Fruit fly (Drosophila melanogaster) whole organism, prepupa: ENCODE measurements around the gene simj.

Experiments
- CG10631 ChIP-seq: fragments of 200-800 bp; sonication (Bioruptor generic); optimal IDR thresholded peaks from 2 replicates; lab custom pipeline; 2016; ENCODE audit warnings: missing biosample characterization, missing genetic modification characterization
- CG10669 ChIP-seq: fragments of 200-800 bp; sonication (Bioruptor generic); optimal IDR thresholded peaks from 3 replicates; lab custom pipeline; 2018; ENCODE audit warnings: missing biosample characterization, mild to moderate bottlenecking, missing genetic modification characterization, moderate library complexity
- CG11762 ChIP-seq: fragments of 200-800 bp; sonication (Bioruptor generic); optimal IDR thresholded peaks from 3 replicates; lab custom pipeline; 2016; ENCODE audit warnings: missing biosample characterization, missing genetic modification characterization; ENCODE audit not compliant: insufficient read depth
- CG15336 ChIP-seq: fragments of 200-800 bp; sonication (Bioruptor generic); IDR thresholded peaks from 2 replicates; pipeline ENCODE4 v1.3.6; 2022; ENCODE audit warnings: missing biosample characterization, missing genetic modification characterization
- CG1621 ChIP-seq: fragments of 200-800 bp; sonication (Bioruptor generic); optimal IDR thresholded peaks from 3 replicates; lab custom pipeline; 2018; ENCODE audit warnings: missing biosample characterization, mild to moderate bottlenecking, missing genetic modification characterization
- CG31627 ChIP-seq: fragments of 200-800 bp; sonication (Bioruptor generic); optimal IDR thresholded peaks from 3 replicates; lab custom pipeline; 2016; ENCODE audit warnings: missing biosample characterization, missing genetic modification characterization
- CG3919 ChIP-seq: fragments of 200-800 bp; sonication (Bioruptor generic); optimal IDR thresholded peaks from 3 replicates; lab custom pipeline; 2016; ENCODE audit warnings: missing biosample characterization, missing genetic modification characterization
- CG6163 ChIP-seq: fragments of 200-800 bp; sonication (Bioruptor generic); IDR thresholded peaks from 3 replicates; pipeline ENCODE4 v1.3.6; 2022; ENCODE audit warnings: missing biosample characterization, missing genetic modification characterization
- CG6792 ChIP-seq: fragments of 200-800 bp; sonication (Bioruptor generic); optimal IDR thresholded peaks from 3 replicates; lab custom pipeline; 2016; ENCODE audit warnings: missing biosample characterization, missing genetic modification characterization
- CG6808 ChIP-seq: fragments of 200-800 bp; sonication (Bioruptor generic); optimal IDR thresholded peaks from 3 replicates; lab custom pipeline; 2017; ENCODE audit warnings: missing biosample characterization, missing genetic modification characterization, mild to moderate bottlenecking, moderate library complexity, missing genetic modification reagents
- CG6854 ChIP-seq: fragments of 200-800 bp; sonication (Bioruptor generic); optimal IDR thresholded peaks from 2 replicates; lab custom pipeline; 2017; ENCODE audit warnings: missing biosample characterization, mild to moderate bottlenecking, missing genetic modification characterization
- CG7368 ChIP-seq: fragments of 200-800 bp; sonication (Bioruptor generic); optimal IDR thresholded peaks from 3 replicates; lab custom pipeline; 2016; ENCODE audit warnings: missing biosample characterization, missing genetic modification characterization
- CG8119 ChIP-seq: fragments of 200-800 bp; sonication (Bioruptor generic); IDR thresholded peaks from 3 replicates; pipeline ENCODE4 v1.3.6; 2022; ENCODE audit warnings: missing biosample characterization, missing genetic modification characterization
- CG8319 ChIP-seq: fragments of 200-800 bp; sonication (Bioruptor generic); optimal IDR thresholded peaks from 3 replicates; lab custom pipeline; 2016; ENCODE audit warnings: missing biosample characterization, missing genetic modification characterization
- CG9139 ChIP-seq: fragments of 200-800 bp; sonication (Bioruptor generic); optimal IDR thresholded peaks from 3 replicates; lab custom pipeline; 2017; ENCODE audit warnings: missing biosample characterization, mild to moderate bottlenecking, missing genetic modification characterization
- Eip75B ChIP-seq: fragments of 200-800 bp; sonication (Bioruptor generic); optimal IDR thresholded peaks from 3 replicates; lab custom pipeline; 2016; ENCODE audit warnings: missing biosample characterization, missing genetic modification characterization
- Eip78C ChIP-seq: fragments of 200-800 bp; sonication (Bioruptor generic); peaks from one replicate; lab custom pipeline; 2016; ENCODE audit warnings: missing biosample characterization, missing genetic modification characterization
- Eip93F ChIP-seq: fragments of 200-800 bp; sonication (Bioruptor generic); optimal IDR thresholded peaks from 2 replicates; lab custom pipeline; 2016; ENCODE audit warnings: missing biosample characterization, mild to moderate bottlenecking, missing genetic modification characterization
- Ets21C ChIP-seq: fragments of 200-800 bp; sonication (Bioruptor generic); optimal IDR thresholded peaks from 3 replicates; lab custom pipeline; 2016; ENCODE audit warnings: missing biosample characterization, missing genetic modification characterization
- Ets96B ChIP-seq: fragments of 200-800 bp; optimal IDR thresholded peaks from 2 replicates; lab custom pipeline; 2019; ENCODE audit warnings: missing biosample characterization, mild to moderate bottlenecking, missing genetic modification characterization, moderate library complexity
- Gug ChIP-seq: fragments of 200-800 bp; sonication (Bioruptor generic); IDR thresholded peaks from 2 replicates; pipeline ENCODE4 v1.3.6; 2022; ENCODE audit warnings: missing biosample characterization, missing genetic modification characterization
- Hr38 ChIP-seq: sonication (Bioruptor generic); optimal IDR thresholded peaks from 2 replicates; lab custom pipeline; 2016; ENCODE audit warnings: missing biosample characterization, missing genetic modification characterization
- Hr39 ChIP-seq: fragments of 200-800 bp; sonication (Bioruptor generic); optimal IDR thresholded peaks from 2 replicates; lab custom pipeline; 2016; ENCODE audit warnings: missing biosample characterization, missing genetic modification characterization
- Hr4 ChIP-seq: fragments of 200-800 bp; sonication (Bioruptor generic); optimal IDR thresholded peaks from 3 replicates; lab custom pipeline; 2016; ENCODE audit warnings: missing biosample characterization, missing genetic modification characterization
- Lpt ChIP-seq: fragments of 200-800 bp; sonication (Bioruptor generic); optimal IDR thresholded peaks from 3 replicates; lab custom pipeline; 2016; ENCODE audit warnings: missing biosample characterization, missing genetic modification characterization
- Met ChIP-seq: fragments of 200-800 bp; sonication (Bioruptor generic); optimal IDR thresholded peaks from 3 replicates; lab custom pipeline; 2016; ENCODE audit warnings: missing biosample characterization, missing genetic modification characterization
- Smox ChIP-seq: fragments of 200-800 bp; sonication (Bioruptor generic); optimal IDR thresholded peaks from 3 replicates; lab custom pipeline; 2016; ENCODE audit warnings: missing biosample characterization, missing genetic modification characterization
- Sox102F ChIP-seq: fragments of 200-800 bp; sonication (Bioruptor generic); optimal IDR thresholded peaks from 2 replicates; lab custom pipeline; 2016; ENCODE audit warnings: missing biosample characterization, mild to moderate bottlenecking, missing genetic modification characterization
- Sox14 ChIP-seq: fragments of 200-800 bp; sonication (Bioruptor generic); optimal IDR thresholded peaks from 3 replicates; lab custom pipeline; 2016; ENCODE audit warnings: missing biosample characterization, missing genetic modification characterization
- achi ChIP-seq: fragments of 200-800 bp; sonication (Bioruptor generic); optimal IDR thresholded peaks from 3 replicates; lab custom pipeline; 2016; ENCODE audit warnings: missing biosample characterization, missing genetic modification characterization
- acj6 ChIP-seq: fragments of 200-800 bp; sonication (Bioruptor generic); optimal IDR thresholded peaks from 3 replicates; lab custom pipeline; 2016; ENCODE audit warnings: missing biosample characterization, missing genetic modification characterization
- cyc ChIP-seq: fragments of 200-800 bp; sonication (Bioruptor generic); optimal IDR thresholded peaks from 3 replicates; lab custom pipeline; 2016; ENCODE audit warnings: missing biosample characterization, missing genetic modification characterization
- dac ChIP-seq: fragments of 200-800 bp; sonication (Bioruptor generic); optimal IDR thresholded peaks from 2 replicates; lab custom pipeline; 2017; ENCODE audit warnings: missing biosample characterization, mild to moderate bottlenecking, missing genetic modification characterization
- dsx ChIP-seq: fragments of 200-800 bp; optimal IDR thresholded peaks from 3 replicates; lab custom pipeline; 2019; ENCODE audit warnings: missing biosample characterization, mild to moderate bottlenecking, missing genetic modification characterization, moderate library complexity; ENCODE audit not compliant: poor library complexity, severe bottlenecking
- eg ChIP-seq: fragments of 200-800 bp; sonication (Bioruptor generic); IDR thresholded peaks from 3 replicates; pipeline ENCODE4 v1.3.6; 2022; ENCODE audit warnings: missing biosample characterization, missing genetic modification characterization
- fd59A ChIP-seq: fragments of 200-800 bp; sonication (Bioruptor generic); optimal IDR thresholded peaks from 2 replicates; lab custom pipeline; 2017; ENCODE audit warnings: missing biosample characterization, mild to moderate bottlenecking, missing genetic modification characterization, missing genetic modification reagents
- fkh ChIP-seq: fragments of 200-800 bp; sonication (Bioruptor generic); optimal IDR thresholded peaks from 3 replicates; lab custom pipeline; 2017; ENCODE audit warnings: missing biosample characterization, mild to moderate bottlenecking, missing genetic modification characterization, moderate library complexity
- lz ChIP-seq: fragments of 200-800 bp; sonication (Bioruptor generic); optimal IDR thresholded peaks from 3 replicates; lab custom pipeline; 2016; ENCODE audit warnings: missing biosample characterization, missing genetic modification characterization
- pdm3 ChIP-seq: fragments of 200-800 bp; sonication (Bioruptor generic); optimal IDR thresholded peaks from 3 replicates; lab custom pipeline; 2016; ENCODE audit warnings: missing biosample characterization, missing genetic modification characterization
- salr ChIP-seq, 2 experiments: fragments of 200-800 bp; sonication (Bioruptor generic); optimal IDR thresholded peaks; 3 replicates each; lab custom pipeline; 2016 to 2018; ENCODE audit warnings: missing biosample characterization in 2 of 2, missing genetic modification characterization in 2 of 2, mild to moderate bottlenecking in 1 of 2
- spab ChIP-seq: fragments of 200-800 bp; sonication (Bioruptor generic); optimal IDR thresholded peaks from 2 replicates; lab custom pipeline; 2017; ENCODE audit warnings: missing biosample characterization, mild to moderate bottlenecking, missing genetic modification characterization, missing genetic modification reagents
- ss ChIP-seq, 2 experiments: fragments of 200-800 bp; sonication (Bioruptor generic); optimal IDR thresholded peaks; 2 replicates in 1 of 2; 3 replicates in 1 of 2; lab custom pipeline; 2017 to 2018; ENCODE audit warnings: mild to moderate bottlenecking in 2 of 2, missing biosample characterization in 2 of 2, missing genetic modification characterization in 2 of 2, moderate library complexity in 1 of 2
- svp ChIP-seq: fragments of 200-800 bp; sonication (Bioruptor generic); peaks from one replicate; lab custom pipeline; 2016; ENCODE audit warnings: missing biosample characterization, missing genetic modification characterization
- topi ChIP-seq: fragments of 200-800 bp; sonication (Bioruptor generic); optimal IDR thresholded peaks from 3 replicates; lab custom pipeline; 2016; ENCODE audit warnings: missing biosample characterization, missing genetic modification characterization
- vri ChIP-seq: fragments of 200-800 bp; sonication (Bioruptor generic); optimal IDR thresholded peaks from 3 replicates; lab custom pipeline; 2016; ENCODE audit warnings: missing biosample characterization, mild to moderate bottlenecking, missing genetic modification characterization

The simj gene

DNA sequence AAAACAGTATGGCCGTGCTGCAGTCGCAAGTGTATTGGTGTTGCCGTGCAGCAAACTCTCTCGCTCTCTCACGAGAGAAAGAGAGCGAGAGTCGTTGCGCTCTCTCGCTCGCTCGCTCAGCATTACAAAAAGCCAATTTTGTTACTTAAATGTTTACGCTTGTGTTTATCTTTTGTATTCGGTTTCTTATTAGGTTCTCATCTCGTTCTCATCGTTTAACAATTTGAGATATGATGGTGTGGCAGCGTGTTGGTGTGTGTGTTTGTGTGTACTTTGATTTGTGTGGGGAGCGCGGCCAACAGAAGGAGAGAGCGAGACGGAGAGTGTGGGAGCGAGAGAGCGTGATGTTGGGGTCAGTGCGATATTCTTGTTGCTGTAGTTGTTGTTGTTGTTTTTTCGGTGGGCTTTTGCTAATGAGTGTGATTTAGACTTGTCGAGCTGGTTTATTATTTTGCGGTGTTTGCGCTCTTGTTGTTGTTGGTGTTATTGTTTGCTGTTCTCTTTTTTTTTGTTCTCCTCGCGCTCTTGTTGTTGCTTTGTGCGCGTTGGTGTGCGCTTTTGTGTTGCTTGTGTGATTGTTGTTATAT is 72.7 kb downstream of the simj start:
- TF ChIP-seq cyc (GFP tag; lab: Kevin White, UChicago) (no peak), CG3919 (GFP tag; lab: Kevin White, UChicago) (peak; percentile 7), Gug (peak; percentile 39; the same call in 1 of the 2 replicates), CG7368 (GFP tag; lab: Kevin White, UChicago) (no peak), spab (GFP tag; lab: Kevin White, UChicago) (peak; percentile 36), Hr38 (GFP tag; lab: Kevin White, UChicago) (no peak), Eip78C (peak; percentile 53), CG10631 (GFP tag; lab: Kevin White, UChicago) (peak; percentile 3), CG1621 (tag; lab: Kevin White, UChicago) (no peak), CG10669 (peak; percentile 14), Hr39 (GFP tag; lab: Kevin White, UChicago) (no peak), CG31627 (no peak), CG8319 (GFP tag; lab: Kevin White, UChicago) (no peak), pdm3 (GFP tag; lab: Kevin White, UChicago) (no peak), eg (GFP tag; lab: Robert Waterston, UW) (peak; percentile 72), CG6808 (GFP tag; lab: Kevin White, UChicago) (peak; percentile 73), achi (GFP tag; lab: Kevin White, UChicago) (no peak), svp (peak; percentile 94), CG9139 (peak; percentile 64), Ets96B (tag; lab: Kevin White, UChicago) (peak; percentile 18), fd59A (GFP tag; lab: Kevin White, UChicago) (peak; percentile 31), Eip93F (GFP tag; lab: Kevin White, UChicago) (no peak), Lpt (GFP tag; lab: Kevin White, UChicago) (no peak), vri (GFP tag; lab: Kevin White, UChicago) (peak; percentile 42), topi (GFP tag; lab: Kevin White, UChicago) (peak; percentile 15), ss (GFP tag; optimal IDR thresholded peaks at IDR 0.05; lab: Kevin White, UChicago) (peak; percentile 77 to 78), Sox14 (GFP tag; lab: Kevin White, UChicago) (peak; percentile 48), CG6854 (GFP tag; lab: Kevin White, UChicago) (peak; percentile 81), CG8119 (GFP tag; lab: Robert Waterston, UW) (peak; percentile 49; the same call in 1 of the 3 replicates), Met (GFP tag; lab: Kevin White, UChicago) (peak; percentile 11), dsx (GFP tag; lab: Kevin White, UChicago) (peak; percentile 63), Eip75B (GFP tag; lab: Kevin White, UChicago) (peak; percentile 17), salr (GFP tag; optimal IDR thresholded peaks at IDR 0.05; lab: Kevin White, UChicago) (peak; percentile 19 to 20), CG15336 (GFP tag; lab: Robert Waterston, UW) (0 out of 2 replicates have a peak, but pooled peaks have one; percentile 12), CG6163 (GFP tag; lab: Robert Waterston, UW) (peak; percentile 47; the same call in 2 of the 3 replicates), dac (GFP tag; lab: Kevin White, UChicago) (no peak), Sox102F (GFP tag; lab: Kevin White, UChicago) (peak; percentile 18), fkh (GFP tag; lab: Kevin White, UChicago) (peak; percentile 98)

DNA sequence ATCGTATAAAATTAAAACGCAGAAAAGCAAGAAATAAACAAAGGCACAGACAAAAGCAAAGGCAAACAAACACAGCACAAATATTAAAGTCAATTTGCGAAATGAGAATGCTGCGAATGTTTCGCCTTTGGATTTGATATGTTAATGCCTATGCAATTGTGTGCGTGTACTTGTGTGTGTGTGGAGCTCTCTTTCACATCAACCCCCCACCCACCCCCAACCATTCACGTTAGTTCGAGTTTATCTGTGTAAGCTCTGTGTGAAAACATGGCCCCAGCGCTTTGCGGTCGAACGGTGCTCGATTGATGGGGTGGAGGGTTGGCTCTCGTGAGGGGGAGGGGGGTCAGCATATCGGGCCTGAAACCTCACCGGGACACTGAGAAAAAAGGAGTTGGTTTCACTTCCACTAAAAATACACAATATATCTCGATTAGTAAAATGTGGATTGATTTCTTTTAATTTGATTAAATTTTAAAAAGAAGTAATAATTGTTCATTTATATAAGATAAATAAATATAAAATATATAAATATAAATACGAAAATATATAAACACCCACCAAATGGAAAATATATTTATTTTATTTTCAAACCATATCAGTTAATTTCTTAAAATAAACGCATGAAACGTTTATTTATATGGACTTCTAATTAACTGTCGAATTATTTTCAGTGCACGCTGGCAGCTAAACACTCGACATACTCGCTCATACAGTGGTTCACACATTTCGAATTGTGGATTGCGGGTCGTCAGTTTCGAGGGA is 74.0 kb downstream of the simj start:
- peak; percentile 79 for TF ChIP-seq dsx (GFP tag; lab: Kevin White, UChicago)
- TF ChIP-seq CG6854 (GFP tag; lab: Kevin White, UChicago): peak; percentile 30
- peak; percentile 51 for TF ChIP-seq cyc (GFP tag; lab: Kevin White, UChicago)
- peak; percentile 25 for TF ChIP-seq lz (GFP tag; lab: Kevin White, UChicago)
- TF ChIP-seq fd59A (GFP tag; lab: Kevin White, UChicago): peak; percentile 24
- TF ChIP-seq dac (GFP tag; lab: Kevin White, UChicago): no peak
- peak; percentile 80 for TF ChIP-seq eg (GFP tag; lab: Robert Waterston, UW)
- TF ChIP-seq Hr4 (GFP tag; lab: Kevin White, UChicago): peak; percentile 65
- TF ChIP-seq Ets21C: no peak
- peak; percentile 73 for TF ChIP-seq CG9139
- peak; percentile 47 for TF ChIP-seq topi (GFP tag; lab: Kevin White, UChicago)
- peak; percentile 82 for TF ChIP-seq CG6808 (GFP tag; lab: Kevin White, UChicago)
- TF ChIP-seq CG11762: peak; percentile 80
- peak; percentile 72 for TF ChIP-seq spab (GFP tag; lab: Kevin White, UChicago)
- TF ChIP-seq achi (GFP tag; lab: Kevin White, UChicago): peak; percentile 81
- TF ChIP-seq CG8119 (GFP tag; lab: Robert Waterston, UW): peak; percentile 91
- TF ChIP-seq Smox (GFP tag; lab: Kevin White, UChicago): peak; percentile 50
- no peak for TF ChIP-seq Sox102F (GFP tag; lab: Kevin White, UChicago)
- peak; percentile 22 for TF ChIP-seq CG6792 (GFP tag; lab: Kevin White, UChicago)
- TF ChIP-seq ss (GFP tag; optimal IDR thresholded peaks at IDR 0.05; lab: Kevin White, UChicago): peak; percentile 59 to 74
- peak; percentile 73 for TF ChIP-seq acj6 (GFP tag; lab: Kevin White, UChicago)
- no peak for TF ChIP-seq Eip78C
- peak; percentile 40 for TF ChIP-seq Met (GFP tag; lab: Kevin White, UChicago)
